ENCODE assay signal across 7 fruit fly cellular contexts in the genomic region with DNA sequence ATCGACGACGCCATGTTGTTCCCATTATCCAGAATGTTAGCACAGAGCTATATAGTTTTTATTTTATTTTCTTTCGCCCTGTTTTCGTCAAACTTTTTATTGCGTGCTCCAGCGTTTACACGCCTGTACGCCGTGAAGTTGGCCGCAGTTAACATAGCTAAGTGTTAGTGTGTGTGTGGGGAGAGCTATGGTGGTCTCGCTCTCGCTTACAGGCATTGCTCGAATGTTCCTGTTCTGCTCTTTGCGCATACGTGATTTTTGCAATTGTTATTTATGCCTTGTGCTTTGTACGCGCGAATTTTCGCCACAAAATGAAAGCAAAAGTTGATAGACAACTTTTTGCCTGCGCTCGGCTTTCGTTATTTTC.
A peak's percentile ranks its signal among the peaks of the same experiment; 100 is the strongest.
TF ChIP-seq lines count a peak whose summit lies in the region.

No protein-coding gene starts in this region.

- TF ChIP-seq CTCF in whole organism, embryonic (GFP tag; optimal IDR thresholded peaks at IDR 0.05; lab: Kevin White, UChicago), result no peak

TF ChIP-seq in Kc167, 6 proteins besides CTCF, POLR2A, EP300 and RAD21:
- TF ChIP-seq Sin3A (optimal IDR thresholded peaks at IDR 0.05; lab: Kevin White, UChicago) (no peak), ttk (optimal IDR thresholded peaks at IDR 0.05; lab: Kevin White, UChicago) (no peak), psq (optimal IDR thresholded peaks at IDR 0.05; lab: Kevin White, UChicago) (peak; percentile 97)

TF ChIP-seq in whole organism, 6 proteins besides CTCF, POLR2A, EP300 and RAD21:
- TF ChIP-seq psq (optimal IDR thresholded peaks at IDR 0.05; lab: Kevin White, UChicago) (peak; percentile 78), CG8478 (optimal IDR thresholded peaks at IDR 0.05; lab: Kevin White, UChicago) (no peak)

TF ChIP-seq in whole organism, adult, 20 proteins besides CTCF, POLR2A, EP300 and RAD21:
- peak; percentile 65 for TF ChIP-seq pad (GFP tag; optimal IDR thresholded peaks at IDR 0.05; lab: Kevin White, UChicago)
- peak; percentile 41 for TF ChIP-seq CG33017 (tag; optimal IDR thresholded peaks at IDR 0.05; lab: Kevin White, UChicago)
- TF ChIP-seq tj (GFP tag; optimal IDR thresholded peaks at IDR 0.05; lab: Kevin White, UChicago), result peak; percentile 69
- TF ChIP-seq Crg-1 (GFP tag; optimal IDR thresholded peaks at IDR 0.05; lab: Kevin White, UChicago), result no peak
- TF ChIP-seq toe (GFP tag; optimal IDR thresholded peaks at IDR 0.05; lab: Kevin White, UChicago), result no peak
- TF ChIP-seq CG7101 (tag; optimal IDR thresholded peaks at IDR 0.05; lab: Kevin White, UChicago), result peak; percentile 35
- TF ChIP-seq CG11617 (GFP tag; optimal IDR thresholded peaks at IDR 0.05; lab: Kevin White, UChicago), result peak; percentile 23
- TF ChIP-seq cic (GFP tag; optimal IDR thresholded peaks at IDR 0.05; lab: Kevin White, UChicago), result peak; percentile 35
- peak; percentile 19 for TF ChIP-seq Mnt (GFP tag; optimal IDR thresholded peaks at IDR 0.05; lab: Kevin White, UChicago)

TF ChIP-seq in whole organism, embryonic, 481 proteins besides CTCF, POLR2A, EP300 and RAD21 (continues in another document):
- no peak for TF ChIP-seq CG5180 (GFP tag; optimal IDR thresholded peaks at IDR 0.05; lab: Kevin White, UChicago)
- TF ChIP-seq E2f2 (GFP tag; IDR thresholded peaks at IDR 0.05; lab: Robert Waterston, UW), result 0 out of 2 replicates have a peak, but pooled peaks have one; percentile 17
- no peak for TF ChIP-seq cato (GFP tag; optimal IDR thresholded peaks at IDR 0.05; lab: Kevin White, UChicago; ENCODE audit: borderline replicate concordance)
- no peak for TF ChIP-seq al (GFP tag; IDR thresholded peaks at IDR 0.05; lab: Robert Waterston, UW)
- no peak for TF ChIP-seq CG2202 (tag; optimal IDR thresholded peaks at IDR 0.05; lab: Kevin White, UChicago)
- TF ChIP-seq cad (GFP tag; optimal IDR thresholded peaks at IDR 0.05; lab: Kevin White, UChicago), result no peak
- no peak for TF ChIP-seq pita (GFP tag; optimal IDR thresholded peaks at IDR 0.05; lab: Kevin White, UChicago)
- peak; percentile 34 for TF ChIP-seq CG12071 (GFP tag; optimal IDR thresholded peaks at IDR 0.05; lab: Kevin White, UChicago)
- TF ChIP-seq CG8089 (GFP tag; optimal IDR thresholded peaks at IDR 0.05; lab: Kevin White, UChicago), result no peak
- TF ChIP-seq CG4328 (GFP tag; optimal IDR thresholded peaks at IDR 0.05; lab: Kevin White, UChicago), result peak; percentile 23
- no peak for TF ChIP-seq sqz (GFP tag; optimal IDR thresholded peaks at IDR 0.05; lab: Kevin White, UChicago)
- no peak for TF ChIP-seq zen (tag; optimal IDR thresholded peaks at IDR 0.05; lab: Kevin White, UChicago)
- TF ChIP-seq CG9817 (tag; optimal IDR thresholded peaks at IDR 0.05; lab: Kevin White, UChicago), result no peak
- TF ChIP-seq Hr51 (GFP tag; optimal IDR thresholded peaks at IDR 0.05; lab: Kevin White, UChicago), result no peak
- TF ChIP-seq Dek (tag; optimal IDR thresholded peaks at IDR 0.05; lab: Kevin White, UChicago), result no peak
- TF ChIP-seq crc (GFP tag; optimal IDR thresholded peaks at IDR 0.05; lab: Kevin White, UChicago), result no peak
- TF ChIP-seq MESR4 (GFP tag; optimal IDR thresholded peaks at IDR 0.05; lab: Kevin White, UChicago), result peak; percentile 37
- no peak for TF ChIP-seq lola (GFP tag; optimal IDR thresholded peaks at IDR 0.05; lab: Kevin White, UChicago)
- TF ChIP-seq CG3065 (GFP tag; optimal IDR thresholded peaks at IDR 0.05; lab: Kevin White, UChicago), result no peak

TF ChIP-seq in whole organism, prepupa, 60 proteins besides CTCF, POLR2A, EP300 and RAD21 (continues in another document):
- TF ChIP-seq Sox14 (GFP tag; optimal IDR thresholded peaks at IDR 0.05; lab: Kevin White, UChicago), result peak; percentile 35
- TF ChIP-seq CG16779 (tag; optimal IDR thresholded peaks at IDR 0.05; lab: Kevin White, UChicago), result no peak
- TF ChIP-seq lz (GFP tag; optimal IDR thresholded peaks at IDR 0.05; lab: Kevin White, UChicago), result no peak
- TF ChIP-seq CG3032 (tag; optimal IDR thresholded peaks at IDR 0.05; lab: Kevin White, UChicago), result no peak
- peak; percentile 13 for TF ChIP-seq dsx (GFP tag; optimal IDR thresholded peaks at IDR 0.05; lab: Kevin White, UChicago; ENCODE audit: poor library complexity, severe bottlenecking)
- TF ChIP-seq CG10631 (GFP tag; optimal IDR thresholded peaks at IDR 0.05; lab: Kevin White, UChicago), result peak; percentile 1
- no peak for TF ChIP-seq svp (GFP tag; lab: Kevin White, UChicago)
- TF ChIP-seq fkh (GFP tag; optimal IDR thresholded peaks at IDR 0.05; lab: Kevin White, UChicago), result peak; percentile 24
- peak; percentile 26 for TF ChIP-seq vri (GFP tag; optimal IDR thresholded peaks at IDR 0.05; lab: Kevin White, UChicago)
- TF ChIP-seq acj6 (GFP tag; optimal IDR thresholded peaks at IDR 0.05; lab: Kevin White, UChicago), result no peak
- TF ChIP-seq esn (GFP tag; optimal IDR thresholded peaks at IDR 0.05; lab: Kevin White, UChicago), result peak; percentile 46
- TF ChIP-seq Hr4 (GFP tag; optimal IDR thresholded peaks at IDR 0.05; lab: Kevin White, UChicago), result no peak
- no peak for TF ChIP-seq Ets21C (GFP tag; optimal IDR thresholded peaks at IDR 0.05; lab: Kevin White, UChicago)
- no peak for TF ChIP-seq CG8119 (GFP tag; IDR thresholded peaks at IDR 0.05; lab: Robert Waterston, UW)
- TF ChIP-seq CG6792 (GFP tag; optimal IDR thresholded peaks at IDR 0.05; lab: Kevin White, UChicago), result no peak
- no peak for TF ChIP-seq Ets96B (tag; optimal IDR thresholded peaks at IDR 0.05; lab: Kevin White, UChicago)
- TF ChIP-seq Lpt (GFP tag; optimal IDR thresholded peaks at IDR 0.05; lab: Kevin White, UChicago), result peak; percentile 13
- TF ChIP-seq OdsH (GFP tag; optimal IDR thresholded peaks at IDR 0.05; lab: Kevin White, UChicago), result no peak
- no peak for TF ChIP-seq CG7368 (GFP tag; optimal IDR thresholded peaks at IDR 0.05; lab: Kevin White, UChicago)
- no peak for TF ChIP-seq CG6854 (GFP tag; optimal IDR thresholded peaks at IDR 0.05; lab: Kevin White, UChicago)

TF ChIP-seq in whole organism, pupa, 21 proteins besides CTCF, POLR2A, EP300 and RAD21 (continues in another document):
- TF ChIP-seq D1 (tag; optimal IDR thresholded peaks at IDR 0.05; lab: Kevin White, UChicago) (no peak), CG10348 (GFP tag; IDR thresholded peaks at IDR 0.05; lab: Robert Waterston, UW) (no peak), Ets98B (GFP tag; IDR thresholded peaks at IDR 0.05; lab: Robert Waterston, UW) (peak; percentile 55), CG15710 (tag; optimal IDR thresholded peaks at IDR 0.05; lab: Kevin White, UChicago) (no peak), CG12605 (GFP tag; IDR thresholded peaks at IDR 0.05; lab: Robert Waterston, UW) (peak; percentile 35; the same call in 1 of the 2 replicates), Pif1B (GFP tag; optimal IDR thresholded peaks at IDR 0.05; lab: Kevin White, UChicago) (no peak), CG13204 (GFP tag; optimal IDR thresholded peaks at IDR 0.05; lab: Kevin White, UChicago) (peak; percentile 18), fd96Ca (GFP tag; IDR thresholded peaks at IDR 0.05; lab: Robert Waterston, UW) (peak; percentile 56; the same call in 1 of the 3 replicates), CG17806 (tag; optimal IDR thresholded peaks at IDR 0.05; lab: Kevin White, UChicago) (no peak), EcR (GFP tag; optimal IDR thresholded peaks at IDR 0.05; lab: Kevin White, UChicago) (no peak), CG4496 (GFP tag; IDR thresholded peaks at IDR 0.05; lab: Robert Waterston, UW) (peak; percentile 17; the same call in 1 of the 3 replicates), CG34367 (tag; optimal IDR thresholded peaks at IDR 0.05; lab: Kevin White, UChicago) (no peak), CG8301 (tag; optimal IDR thresholded peaks at IDR 0.05; lab: Kevin White, UChicago) (no peak), CG32121 (GFP tag; IDR thresholded peaks at IDR 0.05; lab: Robert Waterston, UW) (peak; percentile 47; the same call in 1 of the 2 replicates), CG14655 (GFP tag; optimal IDR thresholded peaks at IDR 0.05; lab: Kevin White, UChicago) (peak; percentile 17), rn (GFP tag; IDR thresholded peaks at IDR 0.05; lab: Robert Waterston, UW) (no peak), Snoo (tag; optimal IDR thresholded peaks at IDR 0.05; lab: Kevin White, UChicago) (no peak), gl (tag; optimal IDR thresholded peaks at IDR 0.05; lab: Kevin White, UChicago) (no peak), CG9948 (tag; optimal IDR thresholded peaks at IDR 0.05; lab: Kevin White, UChicago) (no peak), Pif1A (GFP tag; optimal IDR thresholded peaks at IDR 0.05; lab: Kevin White, UChicago) (no peak)

TF ChIP-seq in whole organism, wandering third instar larva, 38 proteins besides CTCF, POLR2A, EP300 and RAD21:
- TF ChIP-seq HLH106 (tag; optimal IDR thresholded peaks at IDR 0.05; lab: Kevin White, UChicago) (peak; percentile 15), rgr (GFP tag; optimal IDR thresholded peaks at IDR 0.05; lab: Kevin White, UChicago) (peak; percentile 30), psq (GFP tag; optimal IDR thresholded peaks at IDR 0.05; lab: Kevin White, UChicago) (peak; percentile 100), Rel (GFP tag; optimal IDR thresholded peaks at IDR 0.05; lab: Kevin White, UChicago) (no peak), Rel (tag; optimal IDR thresholded peaks at IDR 0.05; lab: Kevin White, UChicago) (peak; percentile 54), N (GFP tag; optimal IDR thresholded peaks at IDR 0.05; lab: Kevin White, UChicago) (no peak), Hnf4 (GFP tag; optimal IDR thresholded peaks at IDR 0.05; lab: Kevin White, UChicago) (no peak), dmrt93B (GFP tag; optimal IDR thresholded peaks at IDR 0.05; lab: Kevin White, UChicago) (peak; percentile 7), usp (GFP tag; optimal IDR thresholded peaks at IDR 0.05; lab: Kevin White, UChicago) (no peak), ey (GFP tag; optimal IDR thresholded peaks at IDR 0.05; lab: Kevin White, UChicago) (no peak), Dif (GFP tag; optimal IDR thresholded peaks at IDR 0.05; lab: Kevin White, UChicago; ENCODE audit: partially characterized antibody) (peak; percentile 59), brk (GFP tag; optimal IDR thresholded peaks at IDR 0.05; lab: Kevin White, UChicago) (peak; percentile 7), br (GFP tag; optimal IDR thresholded peaks at IDR 0.05; lab: Kevin White, UChicago) (peak; percentile 5), fru (GFP tag; optimal IDR thresholded peaks at IDR 0.05; lab: Kevin White, UChicago) (peak; percentile 21), Sp1 (GFP tag; optimal IDR thresholded peaks at IDR 0.05; lab: Kevin White, UChicago) (peak; percentile 48)
TF ChIP-seq in whole organism, wandering third instar larva: peak in this region for 10.
